Fruit fly (Drosophila melanogaster) whole organism, pupa: ENCODE measurements around the gene Vha16-5.

Source experiments
- CG14655 ChIP-seq: fragments of 200-800 bp; sonication (Bioruptor generic); optimal IDR thresholded peaks from 3 replicates; lab custom pipeline; 2017; ENCODE audit warnings: mild to moderate bottlenecking, missing biosample characterization, missing genetic modification reagents, missing genetic modification characterization
- CG15710 ChIP-seq: fragments of 200-800 bp; sonication (Bioruptor generic); optimal IDR thresholded peaks from 2 replicates; lab custom pipeline; 2018; ENCODE audit warnings: missing biosample characterization, mild to moderate bottlenecking, missing genetic modification characterization, moderate library complexity
- CG32121 ChIP-seq: fragments of 200-800 bp; sonication (Bioruptor generic); IDR thresholded peaks from 2 replicates; pipeline ENCODE4 v1.3.6; 2022; ENCODE audit warnings: missing biosample characterization, missing genetic modification characterization
- CG34367 ChIP-seq: fragments of 200-800 bp; sonication (Bioruptor generic); optimal IDR thresholded peaks from 2 replicates; lab custom pipeline; 2018; ENCODE audit warnings: missing biosample characterization, mild to moderate bottlenecking, missing genetic modification characterization
- CG9948 ChIP-seq: fragments of 200-800 bp; sonication (Bioruptor generic); optimal IDR thresholded peaks from 2 replicates; lab custom pipeline; 2018; ENCODE audit warnings: missing biosample characterization, mild to moderate bottlenecking, missing genetic modification characterization, moderate library complexity
- EcR ChIP-seq: fragments of 200-800 bp; sonication (Bioruptor generic); optimal IDR thresholded peaks from 3 replicates; lab custom pipeline; 2019; ENCODE audit warnings: missing biosample characterization, missing genetic modification characterization, mild to moderate bottlenecking, moderate library complexity, missing genetic modification reagents
- Ets98B ChIP-seq: fragments of 200-800 bp; sonication (Bioruptor generic); IDR thresholded peaks from 2 replicates; pipeline ENCODE4 v1.3.6; 2022; ENCODE audit warnings: missing biosample characterization, missing genetic modification characterization
- Pif1A ChIP-seq: fragments of 200-800 bp; sonication (Bioruptor generic); optimal IDR thresholded peaks from 3 replicates; lab custom pipeline; 2016; ENCODE audit warnings: missing biosample characterization, missing genetic modification characterization
- Pif1B ChIP-seq: fragments of 200-800 bp; sonication (Bioruptor generic); optimal IDR thresholded peaks from 3 replicates; lab custom pipeline; 2016; ENCODE audit warnings: missing biosample characterization, missing genetic modification characterization
- Snoo ChIP-seq: fragments of 200-800 bp; sonication (Bioruptor generic); optimal IDR thresholded peaks from 3 replicates; lab custom pipeline; 2017; ENCODE audit warnings: missing biosample characterization, mild to moderate bottlenecking, missing genetic modification characterization, inconsistent platforms
- fd96Ca ChIP-seq: fragments of 200-800 bp; sonication (Bioruptor generic); IDR thresholded peaks from 3 replicates; pipeline ENCODE4 v1.3.6; 2022; ENCODE audit warnings: missing biosample characterization, missing genetic modification characterization
- gl ChIP-seq: fragments of 200-800 bp; sonication (Bioruptor generic); optimal IDR thresholded peaks from 2 replicates; lab custom pipeline; 2018; ENCODE audit warnings: missing biosample characterization, mild to moderate bottlenecking, missing genetic modification characterization

- TF ChIP-seq CG15710 (tag; lab: Kevin White, UChicago) (no peak), CG9948 (no peak), Pif1B (GFP tag; lab: Kevin White, UChicago) (no peak), Pif1A (GFP tag; lab: Kevin White, UChicago) (no peak), CG32121 (GFP tag; lab: Robert Waterston, UW) (no peak), CG34367 (tag; lab: Kevin White, UChicago) (no peak), Snoo (no peak), Ets98B (GFP tag; lab: Robert Waterston, UW) (no peak), fd96Ca (no peak), gl (tag; lab: Kevin White, UChicago) (no peak), EcR (GFP tag; lab: Kevin White, UChicago) (no peak), CG14655 (GFP tag; lab: Kevin White, UChicago) (no peak)
Measured at dm6 chr2L:10701499-10702062, 35.3 kb downstream of the Vha16-5 start, which contains the start of gene Lip1.
